Worm (Caenorhabditis elegans): ENCODE results near the gene H04J21.1.

DNA sequence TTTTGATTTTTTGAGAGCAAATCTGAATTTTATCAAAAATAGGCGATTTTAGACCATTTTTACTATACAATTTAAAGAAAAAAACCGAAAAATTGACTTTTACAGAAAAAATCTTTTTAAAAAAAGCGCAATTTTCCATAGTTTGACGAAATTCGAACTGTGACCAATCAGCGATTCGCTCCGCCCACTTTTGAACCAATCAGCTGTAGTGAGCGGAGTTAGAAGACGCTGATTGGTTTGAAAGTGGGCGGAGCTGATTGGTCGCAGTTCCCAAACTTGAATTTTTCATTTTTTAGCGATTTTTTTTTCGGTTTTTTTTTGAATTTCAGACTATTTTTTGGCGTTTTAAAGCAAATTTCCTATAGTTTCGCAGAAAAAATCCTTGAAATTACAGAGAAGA is 47.1 kb downstream of the H04J21.1 start:
- TF ChIP-seq tbx-7 (tag; optimal IDR thresholded peaks at IDR 0.05) = no peak
- no peak for TF ChIP-seq sox-4 (tag; optimal IDR thresholded peaks at IDR 0.05)
- no peak for TF ChIP-seq nhr-11 (tag; optimal IDR thresholded peaks at IDR 0.05)
- TF ChIP-seq hlh-30 (tag; optimal IDR thresholded peaks at IDR 0.05; ENCODE audit: insufficient read depth) = no peak
